Worm (Caenorhabditis elegans) whole organism, early embryonic: ENCODE data around the gene F36H5.14.

Experiments
- B0310.2 ChIP-seq: sonication (generic microtip); optimal IDR thresholded peaks from 2 replicates; lab custom pipeline; 2016; ENCODE audit warnings: mild to moderate bottlenecking, missing genetic modification characterization, missing compliant biosample characterization
- F13C5.2 ChIP-seq: sonication (generic microtip); optimal IDR thresholded peaks from 2 replicates; lab custom pipeline; 2017; ENCODE audit warnings: mild to moderate bottlenecking, missing genetic modification characterization, inconsistent platforms, missing compliant biosample characterization
- ama-1 ChIP-seq: fragments of 150-350 bp; optimal IDR thresholded peaks from 2 replicates; lab custom pipeline; 2014
- ets-7 ChIP-seq: sonication (generic microtip); optimal IDR thresholded peaks from 2 replicates; lab custom pipeline; 2016; ENCODE audit warnings: missing genotype, missing genetic modification characterization, missing compliant biosample characterization
- hmbx-1 ChIP-seq: sonication (generic microtip); optimal IDR thresholded peaks from 2 replicates; lab custom pipeline; 2016; ENCODE audit warnings: mild to moderate bottlenecking, missing genetic modification characterization, missing compliant biosample characterization
- hmg-4 ChIP-seq: fragments of 200-800 bp; sonication (Bioruptor generic); optimal IDR thresholded peaks from 2 replicates; lab custom pipeline; 2018; ENCODE audit warnings: mild to moderate bottlenecking, missing genetic modification characterization, missing compliant biosample characterization
- hnd-1 ChIP-seq: sonication (generic microtip); optimal IDR thresholded peaks from 2 replicates; lab custom pipeline; 2016; ENCODE audit warnings: missing genetic modification characterization, missing compliant biosample characterization
- pes-1 ChIP-seq: fragments of 200-800 bp; sonication (Bioruptor generic); IDR thresholded peaks from 2 replicates; pipeline ENCODE4 v1.3.6; 2022; ENCODE audit warnings: missing genetic modification reagents, missing genetic modification characterization, missing compliant biosample characterization
- sea-1 ChIP-seq: fragments of 200-800 bp; sonication (Bioruptor generic); conservative IDR thresholded peaks from 2 replicates; pipeline ENCODE4 v1.3.6; 2022; ENCODE audit warnings: missing genetic modification characterization, missing compliant biosample characterization
- tbx-11 ChIP-seq: fragments of 200-800 bp; sonication (Bioruptor generic); IDR thresholded peaks from 2 replicates; pipeline ENCODE4 v1.3.6; 2022; ENCODE audit warnings: missing genetic modification characterization, missing compliant biosample characterization
- tbx-37 ChIP-seq: fragments of 200-800 bp; sonication (Bioruptor generic); conservative IDR thresholded peaks from 2 replicates; pipeline ENCODE4 v1.3.6; 2022; ENCODE audit warnings: missing genetic modification reagents, missing genetic modification characterization, missing compliant biosample characterization
- tra-4 ChIP-seq: sonication (generic microtip); optimal IDR thresholded peaks from 2 replicates; lab custom pipeline; 2017; ENCODE audit warnings: missing genetic modification characterization, missing compliant biosample characterization

- TF ChIP-seq tbx-37 (no peak), B0310.2 (tag; lab: Kevin White, UChicago) (no peak), ama-1 (no peak), F13C5.2 (tag; lab: Kevin White, UChicago) (no peak), tbx-11 (no peak), pes-1 (GFP tag; lab: Robert Waterston, UW) (no peak), hnd-1 (tag; lab: Kevin White, UChicago) (no peak), hmg-4 (GFP tag; lab: Kevin White, UChicago) (no peak), tra-4 (no peak), hmbx-1 (tag; lab: Kevin White, UChicago) (no peak), sea-1 (GFP tag; lab: Robert Waterston, UW) (no peak), ets-7 (tag; lab: Kevin White, UChicago) (no peak)
These were observed 15.7 kb upstream of the F36H5.14 start, which contains the start of gene F36H5.18 for ce11 chrII:1759602-1760001.
